Fruit fly (Drosophila melanogaster): Measurements from ENCODE around the gene Mst27D.

Mst27D gene

DNA sequence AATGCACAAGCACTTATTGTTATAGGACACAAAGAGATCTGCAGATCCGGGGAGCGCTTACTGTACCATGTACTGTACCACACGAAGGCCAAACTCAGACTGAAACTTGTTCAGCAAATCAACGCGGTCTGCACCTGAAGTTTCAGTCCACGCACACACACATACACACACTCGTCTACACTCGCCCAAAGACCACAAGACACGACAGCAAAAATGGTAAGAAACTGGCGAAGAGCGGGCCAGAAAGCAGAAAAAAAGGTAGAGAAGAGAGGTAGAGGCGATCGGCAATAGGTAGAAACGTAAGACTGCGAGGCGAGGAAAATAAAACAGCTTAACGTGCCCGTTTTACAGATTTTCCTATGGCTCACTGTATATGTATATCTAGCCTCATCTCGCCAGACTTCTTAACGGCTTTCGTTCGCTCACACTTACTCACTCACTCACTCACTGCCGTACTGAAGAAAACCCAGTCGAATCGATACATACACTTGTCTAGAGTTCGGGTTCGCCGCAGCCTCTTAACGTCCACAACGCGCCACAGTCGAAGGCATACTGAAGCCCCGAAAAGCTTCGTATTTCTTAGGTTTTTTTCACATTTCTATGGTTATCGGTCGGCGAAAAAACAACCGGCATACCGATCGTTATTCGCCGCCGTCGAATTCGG, 50.7 kb downstream of the Mst27D start, which contains the start of gene uif (continued):
- TF ChIP-seq sd (tag; optimal IDR thresholded peaks at IDR 0.05) (peak; percentile 73), Antp (GFP tag; optimal IDR thresholded peaks at IDR 0.05) (no peak), Blimp-1 (GFP tag; optimal IDR thresholded peaks at IDR 0.05) (peak; percentile 26), cg (GFP tag; optimal IDR thresholded peaks at IDR 0.05) (peak; percentile 73), Med (GFP tag) (peak; percentile 60), usp (GFP tag; optimal IDR thresholded peaks at IDR 0.05) (no peak), CG13287 (GFP tag; IDR thresholded peaks at IDR 0.05; ENCODE audit: partially characterized antibody) (peak; percentile 17; the same call in 1 of the 2 replicates), CG15514 (GFP tag; optimal IDR thresholded peaks at IDR 0.05) (no peak), z (GFP tag; IDR thresholded peaks at IDR 0.05) (0 out of 3 replicates have a peak, but pooled peaks have one; percentile 16), zf30C (GFP tag; optimal IDR thresholded peaks at IDR 0.05) (peak; percentile 26), emc (GFP tag; optimal IDR thresholded peaks at IDR 0.05) (no peak), prd (optimal IDR thresholded peaks at IDR 0.05) (no peak), prd (GFP tag; IDR thresholded peaks at IDR 0.05) (0 out of 3 replicates have a peak, but pooled peaks have one; percentile 9), chinmo (GFP tag; IDR thresholded peaks at IDR 0.05; ENCODE audit: partially characterized antibody) (peak; percentile 55; the same call in 1 of the 4 replicates), CG7271 (tag; optimal IDR thresholded peaks at IDR 0.05) (no peak), p53 (GFP tag; optimal IDR thresholded peaks at IDR 0.05) (no peak), CG32772 (GFP tag; IDR thresholded peaks at IDR 0.05) (peak; percentile 32; the same call in 1 of the 2 replicates), pros (GFP tag; optimal IDR thresholded peaks at IDR 0.05) (peak; percentile 95), psq (GFP tag; optimal IDR thresholded peaks at IDR 0.05) (peak; percentile 28), CG2199 (GFP tag; IDR thresholded peaks at IDR 0.05) (0 out of 3 replicates have a peak, but pooled peaks have one; percentile 6), D (optimal IDR thresholded peaks at IDR 0.05) (peak; percentile 77), D (GFP tag; optimal IDR thresholded peaks at IDR 0.05) (no peak), nom (GFP tag; optimal IDR thresholded peaks at IDR 0.05) (peak; percentile 43), Elba2 (GFP tag; optimal IDR thresholded peaks at IDR 0.05) (peak; percentile 49), zen2 (GFP tag; IDR thresholded peaks at IDR 0.05; ENCODE audit: partially characterized antibody) (0 out of 3 replicates have a peak, but pooled peaks have one; percentile 12), CG12769 (tag; optimal IDR thresholded peaks at IDR 0.05) (peak; percentile 91), Drgx (GFP tag; IDR thresholded peaks at IDR 0.05) (peak; percentile 20; the same call in 1 of the 2 replicates), H2.0 (GFP tag; IDR thresholded peaks at IDR 0.05) (no peak), chm (GFP tag; IDR thresholded peaks at IDR 0.05) (peak; percentile 48; the same call in 1 of the 2 replicates), hbn (GFP tag; IDR thresholded peaks at IDR 0.05; ENCODE audit: partially characterized antibody) (0 out of 2 replicates have a peak, but pooled peaks have one; percentile 21), NFAT (GFP tag; IDR thresholded peaks at IDR 0.05) (no peak), oc (tag; optimal IDR thresholded peaks at IDR 0.05) (peak; percentile 76), so (GFP tag; IDR thresholded peaks at IDR 0.05) (no peak), CG32767 (GFP tag; IDR thresholded peaks at IDR 0.05) (peak; percentile 38; the same call in 1 of the 2 replicates), Trl (optimal IDR thresholded peaks at IDR 0.05) (peak in 1 of 2 experiments; percentile 46), Trl (GFP tag; optimal IDR thresholded peaks at IDR 0.05) (no peak), CG6654 (GFP tag; optimal IDR thresholded peaks at IDR 0.05) (no peak), sqz (GFP tag; optimal IDR thresholded peaks at IDR 0.05) (peak; percentile 79), onecut (GFP tag; IDR thresholded peaks at IDR 0.05) (peak; percentile 45; the same call in 1 of the 2 replicates), Hsf (GFP tag; optimal IDR thresholded peaks at IDR 0.05) (no peak), kni (GFP tag; optimal IDR thresholded peaks at IDR 0.05) (peak; percentile 95), Jarid2 (GFP tag; optimal IDR thresholded peaks at IDR 0.05) (peak; percentile 77), CG10543 (GFP tag; optimal IDR thresholded peaks at IDR 0.05) (peak; percentile 57)

All from whole organism, embryonic.